Worm (Caenorhabditis elegans) whole organism, early embryonic: ENCODE measurements around the gene nhr-218.

Experiments
- F13C5.2 ChIP-seq: sonication (generic microtip); optimal IDR thresholded peaks from 2 replicates; lab custom pipeline; 2017; ENCODE audit warnings: mild to moderate bottlenecking, missing genetic modification characterization, inconsistent platforms, missing compliant biosample characterization
- ama-1 ChIP-seq: fragments of 150-350 bp; optimal IDR thresholded peaks from 2 replicates; lab custom pipeline; 2014
- ceh-36 ChIP-seq: sonication (generic microtip); optimal IDR thresholded peaks from 2 replicates; lab custom pipeline; 2016; ENCODE audit warnings: missing genetic modification characterization, inconsistent platforms, missing compliant biosample characterization
- ets-7 ChIP-seq: sonication (generic microtip); optimal IDR thresholded peaks from 2 replicates; lab custom pipeline; 2016; ENCODE audit warnings: missing genotype, missing genetic modification characterization, missing compliant biosample characterization
- flt-1 ChIP-seq: fragments of 200-800 bp; sonication (Bioruptor generic); IDR thresholded peaks from 2 replicates; pipeline ENCODE4 v1.3.6; 2022; ENCODE audit warnings: missing genetic modification characterization, missing compliant biosample characterization
- hmbx-1 ChIP-seq: sonication (generic microtip); optimal IDR thresholded peaks from 2 replicates; lab custom pipeline; 2016; ENCODE audit warnings: mild to moderate bottlenecking, missing genetic modification characterization, missing compliant biosample characterization
- tbx-37 ChIP-seq: fragments of 200-800 bp; sonication (Bioruptor generic); conservative IDR thresholded peaks from 2 replicates; pipeline ENCODE4 v1.3.6; 2022; ENCODE audit warnings: missing genetic modification reagents, missing genetic modification characterization, missing compliant biosample characterization

- TF ChIP-seq flt-1 (no peak), ama-1 (lab: Kevin White, UChicago) (no peak), F13C5.2 (tag; lab: Kevin White, UChicago) (no peak), tbx-37 (GFP tag; lab: Robert Waterston, UW) (no peak), ceh-36 (tag; lab: Kevin White, UChicago) (no peak), ets-7 (tag; lab: Kevin White, UChicago) (no peak), hmbx-1 (tag; lab: Kevin White, UChicago) (no peak)
These were observed 14.2 kb upstream of the nhr-218 start, which contains the start of gene srh-104 for ce11 chrV:16244078-16244477.
